Worm (Caenorhabditis elegans): ENCODE results near the gene urm-1.

ce11 chrIII:10523025-10523424 is 17.7 kb downstream of the urm-1 start:
- TF ChIP-seq nhr-6 (tag; optimal IDR thresholded peaks at IDR 0.05) = no peak
- TF ChIP-seq ama-1 (optimal IDR thresholded peaks at IDR 0.05) = no peak
- no peak for TF ChIP-seq snpc-4 (tag; optimal IDR thresholded peaks at IDR 0.05)
- TF ChIP-seq nhr-237 (tag; optimal IDR thresholded peaks at IDR 0.05) = no peak
- no peak for TF ChIP-seq aly-2 (tag; optimal IDR thresholded peaks at IDR 0.05)
- no peak for TF ChIP-seq hif-1 (tag; optimal IDR thresholded peaks at IDR 0.05)
- no peak for TF ChIP-seq T20F7.1 (GFP tag; optimal IDR thresholded peaks at IDR 0.05)
- TF ChIP-seq skn-1 (tag; optimal IDR thresholded peaks at IDR 0.05) = no peak
- no peak for TF ChIP-seq unc-62 (GFP tag; optimal IDR thresholded peaks at IDR 0.05 in 1 of 2)
- no peak for TF ChIP-seq unc-62 (tag; optimal IDR thresholded peaks at IDR 0.05)
- no peak for TF ChIP-seq hlh-30 (tag; optimal IDR thresholded peaks at IDR 0.05; ENCODE audit: insufficient read depth)
- TF ChIP-seq zag-1 (tag; optimal IDR thresholded peaks at IDR 0.05) = no peak
- TF ChIP-seq egl-27 (tag; optimal IDR thresholded peaks at IDR 0.05) = no peak
- TF ChIP-seq mxl-2 (GFP tag; conservative IDR thresholded peaks at IDR 0.05) = no peak

Data from whole organism, L4 larva.